Fruit fly (Drosophila melanogaster): Measurements from ENCODE around the gene veli.

Gene veli

dm6 chr3R:25069569-25069968 is 4.2 kb upstream of the veli start, which contains the start of the genes Stt3B and CG11839:
TSS of gene Stt3B (minus strand) at chr3R:25069637.
TSS of gene CG11839 (plus strand) at chr3R:25069927.
- TF ChIP-seq Sin3A (optimal IDR thresholded peaks at IDR 0.05), result no peak
- TF ChIP-seq h (optimal IDR thresholded peaks at IDR 0.05), result no peak
- no peak for TF ChIP-seq ttk (optimal IDR thresholded peaks at IDR 0.05)
- no peak for TF ChIP-seq insv (optimal IDR thresholded peaks at IDR 0.05)
- no peak for TF ChIP-seq Myc (optimal IDR thresholded peaks at IDR 0.05)

dm6 chr3R:25066856-25067255 is 1.5 kb upstream of the veli start:
- TF ChIP-seq Sin3A (optimal IDR thresholded peaks at IDR 0.05) (no peak), ttk (optimal IDR thresholded peaks at IDR 0.05) (no peak), psq (optimal IDR thresholded peaks at IDR 0.05) (no peak), Myc (optimal IDR thresholded peaks at IDR 0.05) (no peak), insv (optimal IDR thresholded peaks at IDR 0.05) (no peak)

- TF ChIP-seq psq (optimal IDR thresholded peaks at IDR 0.05) (no peak), Sin3A (optimal IDR thresholded peaks at IDR 0.05) (no peak), h (optimal IDR thresholded peaks at IDR 0.05) (no peak), ttk (optimal IDR thresholded peaks at IDR 0.05) (no peak), Myc (optimal IDR thresholded peaks at IDR 0.05) (no peak), insv (optimal IDR thresholded peaks at IDR 0.05) (no peak)
Observed at dm6 chr3R:25060462-25060861, 4.9 kb downstream of the veli start.

dm6 chr3R:25056488-25057157 is 8.8 kb downstream of the veli start:
- TF ChIP-seq ttk (optimal IDR thresholded peaks at IDR 0.05), result no peak
- TF ChIP-seq Myc (optimal IDR thresholded peaks at IDR 0.05), result no peak
- no peak for TF ChIP-seq h (optimal IDR thresholded peaks at IDR 0.05)
- no peak for TF ChIP-seq insv (optimal IDR thresholded peaks at IDR 0.05)
- no peak for TF ChIP-seq Sin3A (optimal IDR thresholded peaks at IDR 0.05)
- no peak for TF ChIP-seq psq (optimal IDR thresholded peaks at IDR 0.05)

dm6 chr3R:25056016-25056415 is 9.4 kb downstream of the veli start, which contains the start of the genes CG31111 and stac:
TSS of gene CG31111 (minus strand) at chr3R:25056177.
TSS of gene stac (plus strand) at chr3R:25056286.
- TF ChIP-seq h (optimal IDR thresholded peaks at IDR 0.05), result no peak
- no peak for TF ChIP-seq ttk (optimal IDR thresholded peaks at IDR 0.05)
- no peak for TF ChIP-seq Sin3A (optimal IDR thresholded peaks at IDR 0.05)
- TF ChIP-seq insv (optimal IDR thresholded peaks at IDR 0.05), result no peak
- no peak for TF ChIP-seq Myc (optimal IDR thresholded peaks at IDR 0.05)
- no peak for TF ChIP-seq psq (optimal IDR thresholded peaks at IDR 0.05)

- TF ChIP-seq h (optimal IDR thresholded peaks at IDR 0.05) (no peak), insv (optimal IDR thresholded peaks at IDR 0.05) (no peak), Myc (optimal IDR thresholded peaks at IDR 0.05) (no peak), Sin3A (optimal IDR thresholded peaks at IDR 0.05) (no peak), psq (optimal IDR thresholded peaks at IDR 0.05) (no peak), ttk (optimal IDR thresholded peaks at IDR 0.05) (no peak)
Observed at dm6 chr3R:25054451-25055188, 10.8 kb downstream of the veli start, which contains the start of gene CG31109. TSS of gene CG31109 (minus strand) at chr3R:25054653.

DNA sequence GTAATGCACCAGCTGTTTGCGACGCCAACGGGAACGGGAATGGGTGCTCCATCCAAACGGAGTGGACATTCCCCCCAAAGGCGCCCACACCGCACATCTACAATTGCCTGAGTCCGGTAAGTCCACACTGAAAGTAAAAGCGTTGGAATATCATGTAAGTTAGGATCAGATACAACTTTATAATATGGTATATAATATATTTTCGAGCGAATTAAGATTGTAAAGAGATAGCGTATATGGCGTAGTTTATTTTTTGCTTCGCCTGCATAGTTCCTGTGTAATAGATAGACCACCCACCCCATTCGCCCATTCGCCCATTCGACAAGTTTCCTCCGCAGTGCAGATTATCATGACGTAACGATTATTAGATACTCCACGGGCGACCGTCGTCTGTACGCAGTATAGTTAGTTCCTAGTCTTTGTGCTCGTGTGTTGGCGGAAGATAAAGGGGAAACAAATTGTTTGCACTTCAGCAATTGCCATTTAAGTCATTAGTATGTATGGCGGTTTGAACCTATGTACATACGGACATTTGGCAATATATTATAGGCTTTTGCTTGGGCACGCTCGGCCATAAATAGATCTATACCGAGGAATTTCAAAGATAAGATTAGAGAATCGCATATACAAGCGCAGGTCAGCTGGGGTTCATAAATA is 13.8 kb downstream of the veli start:
- TF ChIP-seq insv (optimal IDR thresholded peaks at IDR 0.05) (no peak), h (optimal IDR thresholded peaks at IDR 0.05) (no peak), ttk (optimal IDR thresholded peaks at IDR 0.05) (no peak), Sin3A (optimal IDR thresholded peaks at IDR 0.05) (no peak)

dm6 chr3R:25050649-25051048 is 14.7 kb downstream of the veli start:
- TF ChIP-seq h (optimal IDR thresholded peaks at IDR 0.05) (no peak), insv (optimal IDR thresholded peaks at IDR 0.05) (no peak), ttk (optimal IDR thresholded peaks at IDR 0.05) (no peak), psq (optimal IDR thresholded peaks at IDR 0.05) (no peak), Myc (optimal IDR thresholded peaks at IDR 0.05) (no peak), Sin3A (optimal IDR thresholded peaks at IDR 0.05) (no peak)

- TF ChIP-seq Sin3A (optimal IDR thresholded peaks at IDR 0.05) (no peak), insv (optimal IDR thresholded peaks at IDR 0.05) (no peak), psq (optimal IDR thresholded peaks at IDR 0.05) (no peak), Myc (optimal IDR thresholded peaks at IDR 0.05) (no peak), h (optimal IDR thresholded peaks at IDR 0.05) (no peak), ttk (optimal IDR thresholded peaks at IDR 0.05) (no peak)
Observed at dm6 chr3R:25049742-25050517, 15.5 kb downstream of the veli start.

dm6 chr3R:25049383-25049741 is 16.0 kb downstream of the veli start, which contains the start of gene CG11791:
TSS of gene CG11791 (plus strand) at chr3R:25049616.
- TF ChIP-seq Sin3A (optimal IDR thresholded peaks at IDR 0.05), result no peak
- no peak for TF ChIP-seq psq (optimal IDR thresholded peaks at IDR 0.05)
- no peak for TF ChIP-seq insv (optimal IDR thresholded peaks at IDR 0.05)
- TF ChIP-seq h (optimal IDR thresholded peaks at IDR 0.05), result no peak
- no peak for TF ChIP-seq ttk (optimal IDR thresholded peaks at IDR 0.05)
- no peak for TF ChIP-seq Myc (optimal IDR thresholded peaks at IDR 0.05)

DNA sequence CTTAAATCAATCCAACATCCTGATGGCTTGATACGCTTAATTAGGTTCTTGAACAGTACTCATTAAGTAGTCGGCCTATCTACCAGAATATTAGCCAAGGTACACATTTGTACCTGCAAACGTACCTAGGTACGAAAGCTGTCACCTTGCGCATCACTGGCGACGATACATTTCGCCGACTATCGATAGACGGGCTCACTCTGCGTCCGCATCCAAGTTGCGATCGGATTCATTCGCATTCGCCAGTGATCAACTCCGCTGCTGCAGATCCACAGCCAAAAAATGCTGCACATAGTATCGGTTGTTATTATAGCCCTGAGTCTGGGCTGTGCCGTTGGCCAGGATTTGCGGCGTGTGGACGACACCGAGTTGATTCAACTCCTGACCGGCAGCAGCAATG is 17.9 kb downstream of the veli start, which contains the start of gene CG11790:
Gene CG11790 (plus strand): TSS at position 203 of the 400 bp plus-strand sequence.
- TF ChIP-seq Myc (optimal IDR thresholded peaks at IDR 0.05) (no peak), ttk (optimal IDR thresholded peaks at IDR 0.05) (no peak), insv (optimal IDR thresholded peaks at IDR 0.05) (no peak)

Measured in Kc167 (cell line).